Worm (Caenorhabditis elegans) whole organism, young adult: Measurements from ENCODE around the gene Y57G11A.5.

Experiments used
- B0019.2 ChIP-seq: fragments of 200-800 bp; sonication (Bioruptor generic); conservative IDR thresholded peaks from 2 replicates; pipeline ENCODE4 v1.3.6; 2022; ENCODE audit warnings: missing genetic modification reagents, missing genetic modification characterization, missing compliant biosample characterization
- C17E4.6 ChIP-seq: fragments of 200-800 bp; sonication (Bioruptor generic); IDR thresholded peaks from 2 replicates; pipeline ENCODE4 v1.3.6; 2022; ENCODE audit warnings: missing genetic modification reagents, missing genetic modification characterization, missing compliant biosample characterization
- F33H1.4 ChIP-seq: fragments of 200-800 bp; sonication (Bioruptor generic); IDR thresholded peaks from 2 replicates; pipeline ENCODE4 v1.3.6; 2022; ENCODE audit warnings: missing genetic modification reagents, missing genetic modification characterization, missing compliant biosample characterization
- ZK185.1 ChIP-seq: sonication (generic microtip); optimal IDR thresholded peaks from 2 replicates; lab custom pipeline; 2016; ENCODE audit warnings: mild to moderate bottlenecking, missing genetic modification characterization, missing compliant biosample characterization; ENCODE audit not compliant: poor library complexity, severe bottlenecking
- dpl-1 ChIP-seq: fragments of 150-350 bp; optimal IDR thresholded peaks from 2 replicates; lab custom pipeline; 2014; ENCODE audit warnings: missing biosample characterization, missing genetic modification reagents, missing genetic modification characterization
- efl-1 ChIP-seq: fragments of 150-350 bp; optimal IDR thresholded peaks from 2 replicates; lab custom pipeline; 2014; ENCODE audit warnings: missing biosample characterization, missing genetic modification reagents, missing genetic modification characterization
- gei-17 ChIP-seq: fragments of 200-800 bp; sonication (Bioruptor generic); optimal IDR thresholded peaks from 2 replicates; lab custom pipeline; 2018; ENCODE audit warnings: mild to moderate bottlenecking, missing genetic modification characterization, missing compliant biosample characterization
- let-526 ChIP-seq: fragments of 200-800 bp; sonication (Bioruptor generic); IDR thresholded peaks from 2 replicates; pipeline ENCODE4 v1.3.6; 2022; ENCODE audit warnings: missing genetic modification reagents, missing genetic modification characterization, missing compliant biosample characterization
- lin-35 ChIP-seq, 3 experiments: fragments of 150-350 bp in 2 of 3; sonication (generic microtip) in 1 of 3; optimal IDR thresholded peaks; 2 replicates each; lab custom pipeline; 2014 to 2018; ENCODE audit warnings: missing biosample characterization in 3 of 3, missing genetic modification characterization in 3 of 3, missing genetic modification reagents in 3 of 3
- madf-3 ChIP-seq: fragments of 200-800 bp; sonication (Bioruptor generic); IDR thresholded peaks from 2 replicates; pipeline ENCODE4 v1.3.6; 2022; ENCODE audit warnings: missing genetic modification reagents, missing genetic modification characterization, missing compliant biosample characterization
- nfya-1 ChIP-seq: sonication (generic microtip); optimal IDR thresholded peaks from 2 replicates; lab custom pipeline; 2017; ENCODE audit warnings: antibody characterized with exemption, missing compliant biosample characterization, missing genetic modification characterization, borderline replicate concordance; ENCODE audit not compliant: insufficient read depth
- sea-2 ChIP-seq: fragments of 200-800 bp; sonication (Bioruptor generic); IDR thresholded peaks from 2 replicates; pipeline ENCODE4 v1.3.6; 2022; ENCODE audit warnings: missing genetic modification characterization, missing compliant biosample characterization
- unc-62 ChIP-seq: fragments of 150-350 bp; optimal IDR thresholded peaks from 2 replicates; lab custom pipeline; 2014; ENCODE audit warnings: missing biosample characterization, missing genetic modification reagents, missing genetic modification characterization

- TF ChIP-seq sea-2 (GFP tag; lab: Robert Waterston, UW): no peak
- TF ChIP-seq madf-3: no peak
- TF ChIP-seq gei-17 (GFP tag; lab: Kevin White, UChicago): no peak
- TF ChIP-seq C17E4.6 (GFP tag; lab: Robert Waterston, UW): no peak
- no peak for TF ChIP-seq efl-1 (GFP tag; lab: Kevin White, UChicago)
- TF ChIP-seq B0019.2 (GFP tag; lab: Robert Waterston, UW): no peak
- no peak for TF ChIP-seq F33H1.4 (GFP tag; lab: Robert Waterston, UW)
- TF ChIP-seq ZK185.1 (tag; lab: Kevin White, UChicago): no peak
- no peak for TF ChIP-seq unc-62 (GFP tag; lab: Kevin White, UChicago)
- TF ChIP-seq nfya-1: no peak
- TF ChIP-seq let-526 (GFP tag; lab: Robert Waterston, UW): no peak
- TF ChIP-seq dpl-1: no peak
- no peak for TF ChIP-seq lin-35 (GFP tag; optimal IDR thresholded peaks at IDR 0.05; lab: Kevin White, UChicago)
These were observed 6.3 kb downstream of the Y57G11A.5 start for ce11 chrIV:14506042-14506441.
